Fruit fly (Drosophila melanogaster) whole organism, embryonic: ENCODE results near the gene Ten-m.

Experiments used
- Atf6 ChIP-seq: fragments of 200-800 bp; sonication (Bioruptor generic); IDR thresholded peaks from 2 replicates; pipeline ENCODE4 v1.3.6; 2022; ENCODE audit warnings: missing biosample characterization, missing genetic modification characterization
- BEAF-32 ChIP-seq: fragments of 200-800 bp; sonication (Bioruptor generic); optimal IDR thresholded peaks from 3 replicates; lab custom pipeline; 2017; ENCODE audit warnings: missing biosample characterization, missing genetic modification characterization, mild to moderate bottlenecking, moderate library complexity, missing genetic modification reagents
- Blimp-1 ChIP-seq: fragments of 200-800 bp; sonication (Bioruptor generic); optimal IDR thresholded peaks from 3 replicates; lab custom pipeline; 2018; ENCODE audit warnings: missing biosample characterization, missing genetic modification characterization, mild to moderate bottlenecking, moderate library complexity, missing genetic modification reagents
- Bteb2 ChIP-seq: fragments of 200-800 bp; sonication (Bioruptor generic); optimal IDR thresholded peaks from 2 replicates; lab custom pipeline; 2016; ENCODE audit warnings: missing biosample characterization, missing genetic modification characterization
- CG10209 ChIP-seq: fragments of 200-800 bp; sonication (Bioruptor generic); optimal IDR thresholded peaks from 3 replicates; lab custom pipeline; 2017; ENCODE audit warnings: missing biosample characterization, mild to moderate bottlenecking, missing genetic modification characterization, missing genetic modification reagents
- CG11093 ChIP-seq: fragments of 200-800 bp; sonication (Bioruptor generic); IDR thresholded peaks from 3 replicates; pipeline ENCODE4 v1.3.6; 2022; ENCODE audit warnings: missing biosample characterization, missing genetic modification characterization
- CG12744 ChIP-seq: fragments of 200-800 bp; sonication (Bioruptor generic); optimal IDR thresholded peaks from 2 replicates; lab custom pipeline; 2016; ENCODE audit warnings: missing biosample characterization, missing genetic modification characterization
- CG1529 ChIP-seq: fragments of 200-800 bp; sonication (Bioruptor generic); optimal IDR thresholded peaks from 3 replicates; lab custom pipeline; 2018; ENCODE audit warnings: missing biosample characterization, missing genetic modification characterization
- CG1603 ChIP-seq: fragments of 200-800 bp; sonication (Bioruptor generic); optimal IDR thresholded peaks from 2 replicates; lab custom pipeline; 2019; ENCODE audit warnings: missing biosample characterization, mild to moderate bottlenecking, missing genetic modification characterization, moderate library complexity
- CG16815 ChIP-seq: fragments of 200-800 bp; sonication (Bioruptor generic); optimal IDR thresholded peaks from 3 replicates; lab custom pipeline; 2017; ENCODE audit warnings: missing biosample characterization, mild to moderate bottlenecking, missing genetic modification characterization
- CG18476 ChIP-seq: fragments of 200-800 bp; sonication (Bioruptor generic); optimal IDR thresholded peaks from 2 replicates; lab custom pipeline; 2016; ENCODE audit warnings: missing biosample characterization, mild to moderate bottlenecking, missing genetic modification characterization
- CG2712 ChIP-seq: fragments of 200-800 bp; optimal IDR thresholded peaks from 3 replicates; lab custom pipeline; 2019; ENCODE audit warnings: missing biosample characterization, mild to moderate bottlenecking, missing genetic modification characterization, moderate library complexity
- CG2875 ChIP-seq: fragments of 200-800 bp; sonication (Bioruptor generic); optimal IDR thresholded peaks from 2 replicates; lab custom pipeline; 2017; ENCODE audit warnings: missing biosample characterization, mild to moderate bottlenecking, missing genetic modification characterization, missing genetic modification reagents
- CG3847 ChIP-seq: fragments of 200-800 bp; sonication (Bioruptor generic); IDR thresholded peaks from 2 replicates; pipeline ENCODE4 v1.3.6; 2022; ENCODE audit warnings: missing biosample characterization, missing genetic modification characterization
- CG4282 ChIP-seq: fragments of 200-800 bp; sonication (Bioruptor generic); optimal IDR thresholded peaks from 2 replicates; lab custom pipeline; 2016; ENCODE audit warnings: missing biosample characterization, missing genetic modification characterization
- CG9609 ChIP-seq: fragments of 200-800 bp; sonication (Bioruptor generic); optimal IDR thresholded peaks from 3 replicates; lab custom pipeline; 2016; ENCODE audit warnings: missing biosample characterization, missing genetic modification characterization
- CHES-1-like ChIP-seq: fragments of 200-800 bp; sonication (Bioruptor generic); optimal IDR thresholded peaks from 2 replicates; lab custom pipeline; 2016; ENCODE audit warnings: missing biosample characterization, missing genetic modification characterization
- Camta ChIP-seq: fragments of 200-800 bp; sonication (Bioruptor generic); optimal IDR thresholded peaks from 2 replicates; lab custom pipeline; 2016; ENCODE audit warnings: missing biosample characterization, missing genetic modification characterization
- Dref ChIP-seq: fragments of 200-800 bp; sonication (Bioruptor generic); IDR thresholded peaks from 2 replicates; pipeline ENCODE4 v1.3.6; 2022; ENCODE audit warnings: missing biosample characterization, missing genetic modification characterization
- Hsf ChIP-seq: fragments of 200-800 bp; sonication (Bioruptor generic); optimal IDR thresholded peaks from 3 replicates; lab custom pipeline; 2016; ENCODE audit warnings: missing biosample characterization, missing genetic modification characterization
- Mrtf ChIP-seq: fragments of 200-800 bp; sonication (Bioruptor generic); IDR thresholded peaks from 3 replicates; pipeline ENCODE4 v1.3.6; 2022; ENCODE audit warnings: missing biosample characterization, missing genetic modification characterization
- PHDP ChIP-seq: fragments of 200-800 bp; sonication (Bioruptor generic); optimal IDR thresholded peaks from 3 replicates; lab custom pipeline; 2018; ENCODE audit warnings: missing biosample characterization, mild to moderate bottlenecking, missing genetic modification characterization, moderate library complexity
- Rfx ChIP-seq: fragments of 200-800 bp; sonication (Bioruptor generic); IDR thresholded peaks from 2 replicates; pipeline ENCODE4 v1.3.6; 2022; ENCODE audit warnings: missing biosample characterization, missing genetic modification characterization
- Sin3A ChIP-seq: fragments of >200 bp; optimal IDR thresholded peaks from 2 replicates; lab custom pipeline; 2018
- Vsx1 ChIP-seq: fragments of 200-800 bp; sonication (Bioruptor generic); optimal IDR thresholded peaks from 2 replicates; lab custom pipeline; 2017; ENCODE audit warnings: missing biosample characterization, mild to moderate bottlenecking, missing genetic modification characterization, missing genetic modification reagents
- ap ChIP-seq: fragments of 200-800 bp; sonication (Bioruptor generic); IDR thresholded peaks from 2 replicates; pipeline ENCODE4 v1.3.6; 2022; ENCODE audit warnings: missing biosample characterization, missing genetic modification characterization
- ase ChIP-seq: fragments of 200-800 bp; sonication (Bioruptor generic); IDR thresholded peaks from 3 replicates; pipeline ENCODE4 v1.3.6; 2022; ENCODE audit warnings: missing biosample characterization, missing genetic modification characterization
- bab2 ChIP-seq: fragments of 200-800 bp; sonication (Bioruptor generic); optimal IDR thresholded peaks from 2 replicates; lab custom pipeline; 2016; ENCODE audit warnings: missing biosample characterization, missing genetic modification characterization
- chinmo ChIP-seq: fragments of 200-800 bp; sonication (Bioruptor generic); IDR thresholded peaks from 4 replicates; pipeline ENCODE4 v1.3.6; 2022; ENCODE audit warnings: missing biosample characterization, missing genetic modification characterization; ENCODE audit not compliant: partially characterized antibody
- chm ChIP-seq: fragments of 200-800 bp; sonication (Bioruptor generic); IDR thresholded peaks from 2 replicates; pipeline ENCODE4 v1.3.6; 2022; ENCODE audit warnings: missing biosample characterization, missing genetic modification characterization
- croc ChIP-seq: fragments of 200-800 bp; sonication (Bioruptor generic); conservative IDR thresholded peaks from 3 replicates; pipeline ENCODE4 v1.3.6; 2022; ENCODE audit warnings: missing biosample characterization, missing genetic modification characterization
- crp ChIP-seq, 2 experiments: fragments of 200-800 bp; sonication (Bioruptor generic); optimal IDR thresholded peaks; 2 replicates in 1 of 2; 3 replicates in 1 of 2; lab custom pipeline; 2017; ENCODE audit warnings: missing biosample characterization in 2 of 2, missing genetic modification characterization in 2 of 2, mild to moderate bottlenecking in 1 of 2, moderate library complexity in 1 of 2
- danr ChIP-seq: fragments of 200-800 bp; sonication (Bioruptor generic); IDR thresholded peaks from 2 replicates; pipeline ENCODE4 v1.3.6; 2022; ENCODE audit warnings: missing biosample characterization, missing genetic modification characterization
- dimm ChIP-seq: fragments of 200-800 bp; sonication (Bioruptor generic); IDR thresholded peaks from 2 replicates; pipeline ENCODE4 v1.3.6; 2022; ENCODE audit warnings: missing biosample characterization, missing genetic modification characterization
- eyg ChIP-seq: fragments of 200-800 bp; sonication (Bioruptor generic); optimal IDR thresholded peaks from 3 replicates; lab custom pipeline; 2016; ENCODE audit warnings: missing biosample characterization, missing genetic modification characterization
- fu2 ChIP-seq: fragments of 200-800 bp; sonication (Bioruptor generic); optimal IDR thresholded peaks from 2 replicates; lab custom pipeline; 2016; ENCODE audit warnings: missing biosample characterization, missing genetic modification characterization
- gro ChIP-seq: fragments of 200-800 bp; sonication (Bioruptor generic); optimal IDR thresholded peaks from 2 replicates; lab custom pipeline; 2016; ENCODE audit warnings: missing biosample characterization, missing genetic modification characterization
- ind ChIP-seq: fragments of 200-800 bp; sonication (Bioruptor generic); optimal IDR thresholded peaks from 3 replicates; lab custom pipeline; 2016; ENCODE audit warnings: missing biosample characterization, missing genetic modification characterization
- kah ChIP-seq: fragments of 200-800 bp; sonication (Bioruptor generic); optimal IDR thresholded peaks from 2 replicates; lab custom pipeline; 2018; ENCODE audit warnings: missing biosample characterization, mild to moderate bottlenecking, missing genetic modification characterization
- lilli ChIP-seq: fragments of 200-800 bp; sonication (Bioruptor generic); optimal IDR thresholded peaks from 3 replicates; lab custom pipeline; 2016; ENCODE audit warnings: missing biosample characterization, missing genetic modification characterization
- pum ChIP-seq: fragments of 200-800 bp; sonication (Bioruptor generic); optimal IDR thresholded peaks from 2 replicates; lab custom pipeline; 2016; ENCODE audit warnings: missing biosample characterization, missing genetic modification characterization
- pzg ChIP-seq: fragments of 200-800 bp; sonication (Bioruptor generic); optimal IDR thresholded peaks from 3 replicates; lab custom pipeline; 2018; ENCODE audit warnings: missing biosample characterization, mild to moderate bottlenecking, missing genetic modification characterization, moderate library complexity
- ranshi ChIP-seq: fragments of 200-800 bp; sonication (Bioruptor generic); IDR thresholded peaks from 2 replicates; pipeline ENCODE4 v1.3.6; 2022; ENCODE audit warnings: missing biosample characterization, missing genetic modification characterization
- row ChIP-seq: fragments of 200-800 bp; sonication (Bioruptor generic); IDR thresholded peaks from 3 replicates; pipeline ENCODE4 v1.3.6; 2022; ENCODE audit warnings: missing biosample characterization, missing genetic modification characterization
- scrt ChIP-seq: fragments of 200-800 bp; sonication (Bioruptor generic); optimal IDR thresholded peaks from 2 replicates; lab custom pipeline; 2018; ENCODE audit warnings: missing biosample characterization, mild to moderate bottlenecking, missing genetic modification characterization, moderate library complexity
- sima ChIP-seq: fragments of 200-800 bp; sonication (Bioruptor generic); optimal IDR thresholded peaks from 2 replicates; lab custom pipeline; 2016; ENCODE audit warnings: missing biosample characterization, missing genetic modification characterization
- sna ChIP-seq: fragments of 200-800 bp; sonication (Bioruptor generic); IDR thresholded peaks from 2 replicates; pipeline ENCODE4 v1.3.6; 2022; ENCODE audit warnings: missing biosample characterization, missing genetic modification characterization; ENCODE audit not compliant: partially characterized antibody
- sob ChIP-seq: fragments of 200-800 bp; sonication (Bioruptor generic); IDR thresholded peaks from 2 replicates; pipeline ENCODE4 v1.3.6; 2022; ENCODE audit warnings: missing biosample characterization, missing genetic modification characterization
- sqz ChIP-seq: fragments of 200-800 bp; sonication (Bioruptor generic); optimal IDR thresholded peaks from 3 replicates; lab custom pipeline; 2018; ENCODE audit warnings: missing biosample characterization, mild to moderate bottlenecking, missing genetic modification characterization
- sug ChIP-seq: fragments of 200-800 bp; optimal IDR thresholded peaks from 2 replicates; lab custom pipeline; 2019; ENCODE audit warnings: missing biosample characterization, mild to moderate bottlenecking, missing genetic modification characterization, moderate library complexity
- vvl ChIP-seq: fragments of 200-800 bp; sonication (Bioruptor generic); IDR thresholded peaks from 2 replicates; pipeline ENCODE4 v1.3.6; 2022; ENCODE audit warnings: missing biosample characterization, missing genetic modification characterization
- zen2 ChIP-seq: fragments of 200-800 bp; sonication (Bioruptor generic); IDR thresholded peaks from 3 replicates; pipeline ENCODE4 v1.3.6; 2022; ENCODE audit warnings: missing biosample characterization, missing genetic modification characterization; ENCODE audit not compliant: partially characterized antibody
- zf30C ChIP-seq: fragments of 200-800 bp; sonication (Bioruptor generic); optimal IDR thresholded peaks from 3 replicates; lab custom pipeline; 2018; ENCODE audit warnings: missing biosample characterization, mild to moderate bottlenecking, missing genetic modification characterization
- zfh2 ChIP-seq: fragments of 200-800 bp; sonication (Bioruptor generic); optimal IDR thresholded peaks from 2 replicates; lab custom pipeline; 2016; ENCODE audit warnings: missing biosample characterization, missing genetic modification characterization

Gene Ten-m

DNA sequence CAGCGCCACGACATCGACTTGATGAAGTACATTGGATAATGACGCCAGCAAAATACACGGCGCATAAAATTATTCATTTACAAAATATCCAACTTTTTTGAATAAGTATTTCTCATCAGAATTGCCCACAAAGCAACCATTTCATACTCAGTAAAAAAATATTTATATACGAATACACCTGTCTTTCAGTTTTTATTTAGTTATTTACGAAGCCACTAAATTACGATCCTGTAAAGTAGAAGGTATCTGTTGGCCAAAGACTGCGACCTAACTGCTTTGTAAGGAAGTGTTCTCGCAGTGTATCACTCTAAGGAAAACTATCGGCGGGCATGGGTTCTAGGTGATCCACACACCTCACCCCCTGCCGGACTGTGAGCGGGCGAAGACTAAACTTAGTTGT lies 130.5 kb downstream of the Ten-m start (continued):
- TF ChIP-seq CG11093 (peak; percentile 50; the same call in 1 of the 3 replicates), Rfx (peak; percentile 73), CG18476 (peak; percentile 12), CG12744 (no peak), zfh2 (GFP tag; lab: Kevin White, UChicago) (peak; percentile 39), sug (tag; lab: Kevin White, UChicago) (no peak), eyg (GFP tag; lab: Kevin White, UChicago) (no peak), zen2 (GFP tag; lab: Robert Waterston, UW) (no peak), pum (GFP tag; lab: Kevin White, UChicago) (peak; percentile 43), PHDP (no peak), sqz (GFP tag; lab: Kevin White, UChicago) (no peak), CG9609 (peak; percentile 14), BEAF-32 (GFP tag; lab: Kevin White, UChicago) (no peak), row (GFP tag; lab: Robert Waterston, UW) (peak; percentile 68), ranshi (peak; percentile 28; the same call in 1 of the 2 replicates), Mrtf (GFP tag; lab: Robert Waterston, UW) (peak; percentile 67; the same call in 1 of the 3 replicates), danr (peak; percentile 59), CG1529 (GFP tag; lab: Kevin White, UChicago) (peak; percentile 0), CG1603 (tag; lab: Kevin White, UChicago) (no peak), Hsf (peak; percentile 34), Vsx1 (no peak), crp (GFP tag; optimal IDR thresholded peaks at IDR 0.05; lab: Kevin White, UChicago) (no peak), sna (GFP tag; lab: Robert Waterston, UW) (no peak), CHES-1-like (peak; percentile 5), CG3847 (GFP tag; lab: Robert Waterston, UW) (peak; percentile 47), CG2875 (GFP tag; lab: Kevin White, UChicago) (peak; percentile 22), CG4282 (GFP tag; lab: Kevin White, UChicago) (no peak), kah (no peak), fu2 (GFP tag; lab: Kevin White, UChicago) (peak; percentile 39), lilli (GFP tag; lab: Kevin White, UChicago) (peak; percentile 58), bab2 (GFP tag; lab: Kevin White, UChicago) (peak; percentile 24), CG2712 (no peak), vvl (GFP tag; lab: Robert Waterston, UW) (peak; percentile 55), sob (peak; percentile 63), Atf6 (no peak), ind (GFP tag; lab: Kevin White, UChicago) (peak; percentile 48), Camta (GFP tag; lab: Kevin White, UChicago) (peak; percentile 13), Blimp-1 (no peak), CG16815 (GFP tag; lab: Kevin White, UChicago) (peak; percentile 25)

- no peak for TF ChIP-seq CG1529 (GFP tag; lab: Kevin White, UChicago)
- no peak for TF ChIP-seq chinmo (GFP tag; lab: Robert Waterston, UW)
- TF ChIP-seq dimm (GFP tag; lab: Robert Waterston, UW), result no peak
- no peak for TF ChIP-seq Bteb2 (GFP tag; lab: Kevin White, UChicago)
- no peak for TF ChIP-seq Dref
- TF ChIP-seq croc, result no peak
- peak; percentile 4 for TF ChIP-seq gro (GFP tag; lab: Kevin White, UChicago)
- no peak for TF ChIP-seq ase (GFP tag; lab: Robert Waterston, UW)
- no peak for TF ChIP-seq CG10209 (GFP tag; lab: Kevin White, UChicago)
- no peak for TF ChIP-seq scrt
- TF ChIP-seq Mrtf (GFP tag; lab: Robert Waterston, UW), result no peak
- TF ChIP-seq zf30C (GFP tag; lab: Kevin White, UChicago), result no peak
- TF ChIP-seq ap, result no peak
- TF ChIP-seq sima, result no peak
- no peak for TF ChIP-seq Sin3A (lab: Kevin White, UChicago)
- no peak for TF ChIP-seq bab2 (GFP tag; lab: Kevin White, UChicago)
- no peak for TF ChIP-seq chm (GFP tag; lab: Robert Waterston, UW)
- no peak for TF ChIP-seq pzg (GFP tag; lab: Kevin White, UChicago)
Measured at dm6 chr3L:22276614-22277013, 131.0 kb downstream of the Ten-m start.
